Worm (Caenorhabditis elegans) whole organism, young adult: ENCODE data around the gene F35F11.2.

Experiments
- B0261.1 ChIP-seq: sonication (generic microtip); optimal IDR thresholded peaks from 2 replicates; lab custom pipeline; 2016; ENCODE audit warnings: mild to moderate bottlenecking, missing genetic modification characterization, moderate library complexity, missing compliant biosample characterization
- B0336.3 ChIP-seq: fragments of 200-800 bp; sonication (Bioruptor generic); IDR thresholded peaks from 2 replicates; pipeline ENCODE4 v1.3.6; 2022; ENCODE audit warnings: missing genetic modification characterization, missing compliant biosample characterization
- C17E4.6 ChIP-seq: fragments of 200-800 bp; sonication (Bioruptor generic); IDR thresholded peaks from 2 replicates; pipeline ENCODE4 v1.3.6; 2022; ENCODE audit warnings: missing genetic modification reagents, missing genetic modification characterization, missing compliant biosample characterization
- F22D6.2 ChIP-seq: sonication (generic microtip); optimal IDR thresholded peaks from 2 replicates; lab custom pipeline; 2016; ENCODE audit warnings: mild to moderate bottlenecking, missing genetic modification characterization, missing compliant biosample characterization
- F23B12.7 ChIP-seq: sonication (generic microtip); optimal IDR thresholded peaks from 2 replicates; lab custom pipeline; 2017; ENCODE audit warnings: missing genetic modification characterization, mild to moderate bottlenecking, missing compliant biosample characterization, antibody characterized with exemption, moderate library complexity; ENCODE audit not compliant: insufficient read depth
- F37B4.10 ChIP-seq: fragments of 200-800 bp; sonication (Bioruptor generic); IDR thresholded peaks from 2 replicates; pipeline ENCODE4 v1.3.6; 2022; ENCODE audit warnings: missing genetic modification characterization, missing compliant biosample characterization
- F39B2.1 ChIP-seq: fragments of 200-800 bp; sonication (Bioruptor generic); IDR thresholded peaks from 2 replicates; pipeline ENCODE4 v1.3.6; 2022; ENCODE audit warnings: missing genetic modification reagents, missing genetic modification characterization, missing compliant biosample characterization
- F52B5.7 ChIP-seq: sonication (generic microtip); optimal IDR thresholded peaks from 2 replicates; lab custom pipeline; 2016; ENCODE audit warnings: mild to moderate bottlenecking, missing genetic modification characterization, missing compliant biosample characterization
- F55B11.4 ChIP-seq: sonication (generic microtip); optimal IDR thresholded peaks from 2 replicates; lab custom pipeline; 2016; ENCODE audit warnings: missing compliant biosample characterization, missing genetic modification characterization, borderline replicate concordance; ENCODE audit not compliant: insufficient read depth
- K12H6.12 ChIP-seq: fragments of 200-800 bp; sonication (Bioruptor generic); optimal IDR thresholded peaks from 2 replicates; lab custom pipeline; 2018; ENCODE audit warnings: mild to moderate bottlenecking, missing genetic modification characterization, missing compliant biosample characterization
- T26A5.8 ChIP-seq: sonication (generic microtip); optimal IDR thresholded peaks from 2 replicates; lab custom pipeline; 2016; ENCODE audit warnings: missing genetic modification characterization, missing compliant biosample characterization
- Y53F4B.3 ChIP-seq: fragments of 200-800 bp; sonication (Bioruptor generic); IDR thresholded peaks from 2 replicates; pipeline ENCODE4 v1.3.6; 2022; ENCODE audit warnings: missing genetic modification reagents, missing genetic modification characterization, missing compliant biosample characterization
- Y56A3A.18 ChIP-seq: fragments of 200-800 bp; sonication (Bioruptor generic); IDR thresholded peaks from 2 replicates; pipeline ENCODE4 v1.3.6; 2022; ENCODE audit warnings: missing genetic modification reagents, missing genetic modification characterization, missing compliant biosample characterization
- Y67H2A.10 ChIP-seq: fragments of 200-800 bp; sonication (Bioruptor generic); conservative IDR thresholded peaks from 2 replicates; pipeline ENCODE4 v1.3.6; 2022; ENCODE audit warnings: missing genetic modification reagents, missing genetic modification characterization, missing compliant biosample characterization
- Y79H2A.3 ChIP-seq: fragments of 200-800 bp; sonication (Bioruptor generic); conservative IDR thresholded peaks from 2 replicates; pipeline ENCODE4 v1.3.6; 2022; ENCODE audit warnings: missing genetic modification reagents, missing genetic modification characterization, missing compliant biosample characterization
- Y95B8A.8 ChIP-seq: fragments of 200-800 bp; sonication (Bioruptor generic); IDR thresholded peaks from 2 replicates; pipeline ENCODE4 v1.3.6; 2022; ENCODE audit warnings: missing genetic modification reagents, missing genetic modification characterization, missing compliant biosample characterization
- ZK185.1 ChIP-seq: sonication (generic microtip); optimal IDR thresholded peaks from 2 replicates; lab custom pipeline; 2016; ENCODE audit warnings: mild to moderate bottlenecking, missing genetic modification characterization, missing compliant biosample characterization; ENCODE audit not compliant: poor library complexity, severe bottlenecking
- aptf-3 ChIP-seq: fragments of 200-800 bp; sonication (Bioruptor generic); IDR thresholded peaks from 2 replicates; pipeline ENCODE4 v1.3.6; 2022; ENCODE audit warnings: missing genetic modification characterization, missing compliant biosample characterization
- attf-3 ChIP-seq: fragments of 200-800 bp; sonication (Bioruptor generic); conservative IDR thresholded peaks from 2 replicates; pipeline ENCODE4 v1.3.6; 2022; ENCODE audit warnings: missing genetic modification reagents, missing genetic modification characterization, missing compliant biosample characterization
- bed-2 ChIP-seq: fragments of 200-800 bp; sonication (Bioruptor generic); IDR thresholded peaks from 2 replicates; pipeline ENCODE4 v1.3.6; 2022; ENCODE audit warnings: missing genetic modification reagents, missing genetic modification characterization, missing compliant biosample characterization
- ccch-3 ChIP-seq: fragments of 200-800 bp; sonication (Bioruptor generic); optimal IDR thresholded peaks from 2 replicates; lab custom pipeline; 2018; ENCODE audit warnings: mild to moderate bottlenecking, missing genetic modification characterization, missing compliant biosample characterization
- ceh-40 ChIP-seq: fragments of 200-800 bp; sonication (Bioruptor generic); IDR thresholded peaks from 2 replicates; pipeline ENCODE4 v1.3.6; 2022; ENCODE audit warnings: missing genetic modification characterization, missing compliant biosample characterization
- dpff-1 ChIP-seq: sonication (generic microtip); optimal IDR thresholded peaks from 2 replicates; lab custom pipeline; 2017; ENCODE audit warnings: mild to moderate bottlenecking, missing genetic modification characterization, missing compliant biosample characterization
- efl-1 ChIP-seq: fragments of 150-350 bp; optimal IDR thresholded peaks from 2 replicates; lab custom pipeline; 2014; ENCODE audit warnings: missing biosample characterization, missing genetic modification reagents, missing genetic modification characterization
- egl-18 ChIP-seq: fragments of 200-800 bp; sonication (Bioruptor generic); IDR thresholded peaks from 2 replicates; pipeline ENCODE4 v1.3.6; 2022; ENCODE audit warnings: missing genetic modification reagents, missing genetic modification characterization, missing compliant biosample characterization
- ets-4 ChIP-seq: fragments of 200-800 bp; sonication (Bioruptor generic); optimal IDR thresholded peaks from 2 replicates; lab custom pipeline; 2018; ENCODE audit warnings: mild to moderate bottlenecking, missing genetic modification characterization, missing compliant biosample characterization
- gei-17 ChIP-seq: fragments of 200-800 bp; sonication (Bioruptor generic); optimal IDR thresholded peaks from 2 replicates; lab custom pipeline; 2018; ENCODE audit warnings: mild to moderate bottlenecking, missing genetic modification characterization, missing compliant biosample characterization
- him-1 ChIP-seq: sonication (generic microtip); optimal IDR thresholded peaks from 2 replicates; lab custom pipeline; 2016; ENCODE audit warnings: missing genotype, missing genetic modification reagents, missing genetic modification characterization, missing compliant biosample characterization
- hmg-20 ChIP-seq: fragments of 200-800 bp; sonication (Bioruptor generic); IDR thresholded peaks from 2 replicates; pipeline ENCODE4 v1.3.6; 2022; ENCODE audit warnings: missing genetic modification reagents, missing genetic modification characterization, missing compliant biosample characterization
- lin-26 ChIP-seq: fragments of 200-800 bp; sonication (Bioruptor generic); IDR thresholded peaks from 2 replicates; pipeline ENCODE4 v1.3.6; 2022; ENCODE audit warnings: missing genetic modification reagents, missing genetic modification characterization, missing compliant biosample characterization
- lir-1 ChIP-seq: fragments of 200-800 bp; sonication (Bioruptor generic); conservative IDR thresholded peaks from 2 replicates; pipeline ENCODE4 v1.3.6; 2022; ENCODE audit warnings: missing genetic modification reagents, missing genetic modification characterization, missing compliant biosample characterization
- lsy-27 ChIP-seq: sonication (generic microtip); optimal IDR thresholded peaks from 2 replicates; lab custom pipeline; 2017; ENCODE audit warnings: missing genetic modification characterization, mild to moderate bottlenecking, missing compliant biosample characterization, antibody characterized with exemption, missing genotype, borderline replicate concordance; ENCODE audit not compliant: insufficient read depth
- madf-10 ChIP-seq: sonication (generic microtip); optimal IDR thresholded peaks from 2 replicates; lab custom pipeline; 2016; ENCODE audit warnings: mild to moderate bottlenecking, missing genetic modification characterization, missing compliant biosample characterization
- mcd-1 ChIP-seq: fragments of 200-800 bp; sonication (Bioruptor generic); IDR thresholded peaks from 2 replicates; pipeline ENCODE4 v1.3.6; 2022; ENCODE audit warnings: missing genetic modification reagents, missing genetic modification characterization, missing compliant biosample characterization
- mes-4 ChIP-seq: sonication (generic microtip); optimal IDR thresholded peaks from 2 replicates; lab custom pipeline; 2016; ENCODE audit warnings: missing genotype, missing genetic modification characterization, missing compliant biosample characterization
- nfya-1 ChIP-seq: sonication (generic microtip); optimal IDR thresholded peaks from 2 replicates; lab custom pipeline; 2017; ENCODE audit warnings: antibody characterized with exemption, missing compliant biosample characterization, missing genetic modification characterization, borderline replicate concordance; ENCODE audit not compliant: insufficient read depth
- pbrm-1 ChIP-seq: fragments of 200-800 bp; sonication (Bioruptor generic); IDR thresholded peaks from 2 replicates; pipeline ENCODE4 v1.3.6; 2022; ENCODE audit warnings: missing genetic modification reagents, missing genetic modification characterization, missing compliant biosample characterization
- pha-4 ChIP-seq: fragments of 150-350 bp; sonication (generic microtip); optimal IDR thresholded peaks from 2 replicates; lab custom pipeline; 2014; ENCODE audit warnings: missing biosample characterization, missing genetic modification reagents, missing genetic modification characterization
- rcor-1 ChIP-seq: fragments of 200-800 bp; sonication (Bioruptor generic); IDR thresholded peaks from 2 replicates; pipeline ENCODE4 v1.3.6; 2022; ENCODE audit warnings: missing genetic modification reagents, missing genetic modification characterization, missing compliant biosample characterization
- sdz-38 ChIP-seq: sonication (generic microtip); optimal IDR thresholded peaks from 2 replicates; lab custom pipeline; 2016; ENCODE audit warnings: missing genotype, missing genetic modification characterization, missing compliant biosample characterization
- snpc-1.3 ChIP-seq: sonication (generic microtip); optimal IDR thresholded peaks from 2 replicates; lab custom pipeline; 2017; ENCODE audit warnings: missing genetic modification characterization, mild to moderate bottlenecking, missing compliant biosample characterization, antibody characterized with exemption, moderate library complexity, missing genotype, missing genetic modification reagents; ENCODE audit not compliant: insufficient read depth
- tbp1 ChIP-seq: fragments of 200-800 bp; sonication (Bioruptor generic); optimal IDR thresholded peaks from 2 replicates; lab custom pipeline; 2018; ENCODE audit warnings: mild to moderate bottlenecking, missing genetic modification characterization, missing compliant biosample characterization
- tbx-9 ChIP-seq: sonication (generic microtip); optimal IDR thresholded peaks from 2 replicates; lab custom pipeline; 2016; ENCODE audit warnings: borderline replicate concordance, missing genetic modification characterization, inconsistent platforms, missing compliant biosample characterization
- unc-130 ChIP-seq: sonication (generic microtip); optimal IDR thresholded peaks from 2 replicates; lab custom pipeline; 2016; ENCODE audit warnings: missing genetic modification reagents, missing genetic modification characterization, missing compliant biosample characterization
- ztf-26 ChIP-seq: sonication (generic microtip); optimal IDR thresholded peaks from 2 replicates; lab custom pipeline; 2017; ENCODE audit warnings: missing genetic modification characterization, missing compliant biosample characterization

The F35F11.2 gene

DNA sequence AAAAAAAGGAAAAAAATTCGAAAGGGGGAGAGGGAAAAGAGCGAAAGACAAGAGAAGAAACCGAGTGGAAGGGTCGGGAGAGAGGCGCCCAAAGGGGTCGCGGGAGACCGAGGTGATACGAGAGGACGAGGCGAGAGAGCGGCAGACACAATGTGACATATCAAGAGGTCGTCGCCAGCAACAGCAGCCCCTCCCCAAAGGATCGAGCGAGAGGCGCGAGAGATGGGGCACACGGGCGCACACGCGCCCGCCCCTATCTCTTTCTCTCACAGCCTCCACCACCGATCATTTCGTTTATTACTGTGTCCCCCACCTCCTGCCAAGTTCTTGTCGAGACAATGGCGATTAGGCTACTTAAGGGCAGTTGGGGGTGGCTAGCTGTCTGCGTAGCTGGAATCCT is 11.9 kb upstream of the F35F11.2 start (continued):
- TF ChIP-seq hmg-20 (GFP tag; lab: Robert Waterston, UW) (0 out of 2 replicates have a peak, but pooled peaks have one; percentile 20), dpff-1 (peak; percentile 23), Y95B8A.8 (GFP tag; lab: Robert Waterston, UW) (no peak), bed-2 (no peak), lsy-27 (tag; lab: Kevin White, UChicago) (no peak), B0261.1 (no peak), attf-3 (no peak), F52B5.7 (tag; lab: Kevin White, UChicago) (peak; percentile 15), snpc-1.3 (tag; lab: Kevin White, UChicago) (no peak), mcd-1 (GFP tag; lab: Robert Waterston, UW) (peak; percentile 64), F55B11.4 (no peak), rcor-1 (GFP tag; lab: Robert Waterston, UW) (0 out of 2 replicates have a peak, but pooled peaks have one; percentile 34), ztf-26 (tag; lab: Kevin White, UChicago) (peak; percentile 73), ceh-40 (GFP tag; lab: Robert Waterston, UW) (no peak), Y79H2A.3 (GFP tag; lab: Robert Waterston, UW) (no peak), C17E4.6 (GFP tag; lab: Robert Waterston, UW) (no peak), T26A5.8 (no peak), F37B4.10 (no peak), sdz-38 (no peak), efl-1 (no peak), mes-4 (tag; lab: Kevin White, UChicago) (no peak), ccch-3 (GFP tag; lab: Kevin White, UChicago) (no peak), aptf-3 (GFP tag; lab: Robert Waterston, UW) (no peak), B0336.3 (GFP tag; lab: Robert Waterston, UW) (peak; percentile 34; the same call in 1 of the 2 replicates), tbx-9 (no peak), lin-26 (peak; percentile 63; the same call in 1 of the 2 replicates), gei-17 (GFP tag; lab: Kevin White, UChicago) (peak; percentile 16), Y53F4B.3 (no peak), Y67H2A.10 (no peak), F22D6.2 (tag; lab: Kevin White, UChicago) (peak; percentile 17), F23B12.7 (no peak), K12H6.12 (tag; lab: Kevin White, UChicago) (peak; percentile 13), him-1 (tag; lab: Kevin White, UChicago) (no peak), F39B2.1 (GFP tag; lab: Robert Waterston, UW) (no peak), lir-1 (GFP tag; lab: Robert Waterston, UW) (peak; percentile 30; the same call in 1 of the 2 replicates), tbp1 (peak; percentile 41), ets-4 (GFP tag; lab: Kevin White, UChicago) (peak; percentile 42), egl-18 (GFP tag; lab: Robert Waterston, UW) (no peak), pbrm-1 (GFP tag; lab: Robert Waterston, UW) (0 out of 2 replicates have a peak, but pooled peaks have one; percentile 23), ZK185.1 (tag; lab: Kevin White, UChicago) (no peak), madf-10 (tag; lab: Kevin White, UChicago) (peak; percentile 45), pha-4 (tag; lab: Kevin White, UChicago) (no peak), Y56A3A.18 (GFP tag; lab: Robert Waterston, UW) (no peak; the same call in 1 of the 2 replicates), nfya-1 (tag; lab: Kevin White, UChicago) (no peak), unc-130 (no peak)
